Worm (Caenorhabditis elegans) whole organism, late embryonic: ENCODE results near the gene K06H7.7.
A peak's percentile ranks its signal among the peaks of the same experiment; 100 is the strongest.

Source experiments
- Y22D7AL.16 ChIP-seq: sonication (generic microtip); optimal IDR thresholded peaks from 2 replicates; lab custom pipeline; 2016; ENCODE audit warnings: missing genetic modification characterization, missing compliant biosample characterization
- ceh-34 ChIP-seq: sonication (generic microtip); optimal IDR thresholded peaks from 2 replicates; lab custom pipeline; 2016; ENCODE audit warnings: mild to moderate bottlenecking, missing genetic modification characterization, missing compliant biosample characterization
- fkh-10 ChIP-seq: fragments of 150-350 bp; optimal IDR thresholded peaks from 2 replicates; lab custom pipeline; 2014; ENCODE audit warnings: missing biosample characterization, missing genetic modification reagents, missing genetic modification characterization
- hlh-13 ChIP-seq: fragments of 200-800 bp; sonication (Bioruptor generic); optimal IDR thresholded peaks from 2 replicates; lab custom pipeline; 2018; ENCODE audit warnings: mild to moderate bottlenecking, missing genetic modification characterization, missing compliant biosample characterization
- nfya-1 ChIP-seq: sonication (generic microtip); optimal IDR thresholded peaks from 2 replicates; lab custom pipeline; 2017; ENCODE audit warnings: missing genetic modification characterization, mild to moderate bottlenecking, missing compliant biosample characterization, antibody characterized with exemption, moderate library complexity
- npax-4 ChIP-seq: sonication (generic microtip); optimal IDR thresholded peaks from 2 replicates; lab custom pipeline; 2016; ENCODE audit warnings: missing genetic modification characterization, missing compliant biosample characterization
- pqm-1 ChIP-seq: sonication (generic microtip); optimal IDR thresholded peaks from 2 replicates; lab custom pipeline; 2016; ENCODE audit warnings: missing genetic modification characterization, missing compliant biosample characterization

DNA sequence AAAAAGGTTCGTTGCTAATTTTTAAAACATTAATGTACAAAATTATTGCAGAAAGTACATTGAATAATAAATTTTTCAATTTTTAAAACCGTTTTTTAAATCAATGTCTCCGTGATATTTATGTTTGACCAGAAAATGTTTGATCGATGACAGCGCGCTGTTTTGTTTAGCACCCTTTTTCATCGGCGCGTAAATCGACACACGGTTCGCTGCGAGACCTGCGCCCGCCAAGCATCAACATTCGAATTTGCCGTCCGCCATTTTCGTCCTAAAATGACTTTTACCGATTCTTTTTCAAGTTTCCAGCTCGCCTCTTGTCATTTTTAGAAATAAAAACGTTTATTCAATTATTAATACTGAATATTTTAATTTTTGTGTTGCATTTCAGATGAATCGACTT lies 15.7 kb upstream of the K06H7.7 start, which contains the start of gene plk-1:
- no peak for TF ChIP-seq pqm-1 (tag; lab: Kevin White, UChicago)
- TF ChIP-seq fkh-10 (GFP tag; lab: Kevin White, UChicago) = no peak
- no peak for TF ChIP-seq hlh-13
- no peak for TF ChIP-seq ceh-34 (tag; lab: Kevin White, UChicago)
- no peak for TF ChIP-seq Y22D7AL.16
- no peak for TF ChIP-seq npax-4
- TF ChIP-seq nfya-1 (tag; lab: Kevin White, UChicago) = peak; percentile 26
